Worm (Caenorhabditis elegans) whole organism, L4 larva: ENCODE measurements around the gene srf-3.
A peak's percentile ranks its signal among the peaks of the same experiment; 100 is the strongest.

Experiments used
- F26F4.8 ChIP-seq: fragments of 200-800 bp; sonication (Bioruptor generic); conservative IDR thresholded peaks from 2 replicates; pipeline ENCODE4 v1.3.6; 2022; ENCODE audit warnings: missing genetic modification characterization, missing compliant biosample characterization
- R02D3.7 ChIP-seq: fragments of 150-350 bp; sonication (generic microtip); optimal IDR thresholded peaks from 3 replicates; lab custom pipeline; 2014; ENCODE audit warnings: missing biosample characterization, missing genetic modification characterization
- T20F7.1 ChIP-seq: fragments of 200-800 bp; sonication (Bioruptor generic); optimal IDR thresholded peaks from 2 replicates; lab custom pipeline; 2018; ENCODE audit warnings: mild to moderate bottlenecking, missing genetic modification characterization, missing compliant biosample characterization
- T26A8.4 ChIP-seq: fragments of 200-800 bp; sonication (Bioruptor generic); IDR thresholded peaks from 2 replicates; pipeline ENCODE4 v1.3.6; 2022; ENCODE audit warnings: missing genetic modification characterization, missing compliant biosample characterization
- Y5F2A.4 ChIP-seq: fragments of 200-800 bp; sonication (Bioruptor generic); optimal IDR thresholded peaks from 2 replicates; lab custom pipeline; 2018; ENCODE audit warnings: mild to moderate bottlenecking, missing genetic modification characterization, missing compliant biosample characterization
- aha-1 ChIP-seq: fragments of 150-350 bp; peaks from one replicate; lab custom pipeline; 2014; ENCODE audit warnings: missing biosample characterization, missing genetic modification characterization
- aly-2 ChIP-seq: sonication (generic microtip); optimal IDR thresholded peaks from 2 replicates; lab custom pipeline; 2018; ENCODE audit warnings: missing biosample characterization, missing genetic modification characterization
- arid-1 ChIP-seq: fragments of 200-800 bp; sonication (Bioruptor generic); conservative IDR thresholded peaks from 2 replicates; pipeline ENCODE4 v1.3.6; 2022; ENCODE audit warnings: missing genetic modification reagents, missing genetic modification characterization, missing compliant biosample characterization
- attf-4 ChIP-seq: sonication (generic microtip); optimal IDR thresholded peaks from 3 replicates; lab custom pipeline; 2017; ENCODE audit warnings: missing biosample characterization, missing genetic modification characterization
- ceh-32 ChIP-seq: sonication (generic microtip); optimal IDR thresholded peaks from 2 replicates; lab custom pipeline; 2016; ENCODE audit warnings: mild to moderate bottlenecking, missing genetic modification characterization, missing compliant biosample characterization; ENCODE audit not compliant: poor library complexity
- ceh-62 ChIP-seq: sonication (generic microtip); optimal IDR thresholded peaks from 2 replicates; lab custom pipeline; 2017; ENCODE audit warnings: missing biosample characterization, missing genetic modification characterization
- ceh-82 ChIP-seq: sonication (generic microtip); optimal IDR thresholded peaks from 2 replicates; lab custom pipeline; 2017; ENCODE audit warnings: missing biosample characterization, missing genetic modification characterization
- ces-1 ChIP-seq: fragments of 150-350 bp; sonication (generic microtip); optimal IDR thresholded peaks from 4 replicates; lab custom pipeline; 2014; ENCODE audit warnings: missing biosample characterization, missing genetic modification reagents, missing genetic modification characterization
- cey-2 ChIP-seq: sonication (generic microtip); optimal IDR thresholded peaks from 3 replicates; lab custom pipeline; 2017; ENCODE audit warnings: missing genetic modification characterization, mild to moderate bottlenecking, missing compliant biosample characterization, antibody characterized with exemption, borderline replicate concordance; ENCODE audit not compliant: insufficient read depth
- ctbp-1 ChIP-seq: fragments of 200-800 bp; sonication (Bioruptor generic); IDR thresholded peaks from 2 replicates; pipeline ENCODE4 v1.3.6; 2022; ENCODE audit warnings: missing genetic modification reagents, missing genetic modification characterization, missing compliant biosample characterization
- daf-16 ChIP-seq, 3 experiments: sonication (generic microtip); optimal IDR thresholded peaks; 2 replicates each; lab custom pipeline; 2016 to 2017; ENCODE audit warnings: missing genetic modification characterization in 3 of 3, missing genetic modification reagents in 3 of 3, mild to moderate bottlenecking in 2 of 3, missing compliant biosample characterization in 2 of 3, missing biosample characterization in 1 of 3, moderate library complexity in 1 of 3
- dve-1 ChIP-seq: sonication (generic microtip); optimal IDR thresholded peaks from 2 replicates; lab custom pipeline; 2017; ENCODE audit warnings: antibody characterized with exemption, mild to moderate bottlenecking, missing genetic modification characterization, missing compliant biosample characterization; ENCODE audit not compliant: insufficient read depth
- egl-27 ChIP-seq: sonication (generic microtip); optimal IDR thresholded peaks from 3 replicates; lab custom pipeline; 2017; ENCODE audit warnings: missing biosample characterization, missing genetic modification reagents, missing genetic modification characterization
- fkh-10 ChIP-seq: fragments of 150-350 bp; optimal IDR thresholded peaks from 2 replicates; lab custom pipeline; 2014; ENCODE audit warnings: missing biosample characterization, missing genetic modification reagents, missing genetic modification characterization
- fos-1 ChIP-seq: fragments of 150-350 bp; optimal IDR thresholded peaks from 2 replicates; lab custom pipeline; 2014; ENCODE audit warnings: missing biosample characterization, missing genetic modification characterization
- gei-8 ChIP-seq: fragments of 200-800 bp; sonication (Bioruptor generic); optimal IDR thresholded peaks from 2 replicates; lab custom pipeline; 2018; ENCODE audit warnings: mild to moderate bottlenecking, missing genetic modification characterization, missing compliant biosample characterization
- hlh-11 ChIP-seq: fragments of 200-800 bp; sonication (Bioruptor generic); optimal IDR thresholded peaks from 2 replicates; lab custom pipeline; 2018; ENCODE audit warnings: mild to moderate bottlenecking, missing genetic modification characterization, missing compliant biosample characterization
- lin-15B ChIP-seq: fragments of 150-350 bp; sonication (generic microtip); optimal IDR thresholded peaks from 3 replicates; lab custom pipeline; 2014; ENCODE audit warnings: missing biosample characterization, missing genetic modification characterization
- lir-3 ChIP-seq: sonication (generic microtip); optimal IDR thresholded peaks from 2 replicates; lab custom pipeline; 2016; ENCODE audit warnings: mild to moderate bottlenecking, missing genetic modification characterization, missing compliant biosample characterization
- lsy-2 ChIP-seq, 2 experiments: fragments of 150-350 bp in 1 of 2; sonication (generic microtip) in 1 of 2; optimal IDR thresholded peaks; 2 replicates each; lab custom pipeline; 2014 to 2017; ENCODE audit warnings: missing biosample characterization in 2 of 2, missing genetic modification characterization in 2 of 2
- madf-9 ChIP-seq: fragments of 200-800 bp; sonication (Bioruptor generic); conservative IDR thresholded peaks from 2 replicates; pipeline ENCODE4 v1.3.6; 2022; ENCODE audit warnings: missing genetic modification reagents, missing genetic modification characterization, missing compliant biosample characterization
- mdl-1 ChIP-seq, 2 experiments: fragments of 150-350 bp in 1 of 2; sonication (generic microtip) in 1 of 2; optimal IDR thresholded peaks; 2 replicates each; lab custom pipeline; 2014 to 2017; ENCODE audit warnings: missing biosample characterization in 2 of 2, missing genetic modification characterization in 2 of 2
- mep-1 ChIP-seq: fragments of 150-350 bp; sonication (generic microtip); optimal IDR thresholded peaks from 3 replicates; lab custom pipeline; 2014; ENCODE audit warnings: missing biosample characterization, missing genetic modification characterization
- mes-2 ChIP-seq: sonication (generic microtip); optimal IDR thresholded peaks from 2 replicates; lab custom pipeline; 2016; ENCODE audit warnings: missing genotype, mild to moderate bottlenecking, missing genetic modification characterization, missing compliant biosample characterization; ENCODE audit not compliant: poor library complexity, severe bottlenecking
- mxl-2 ChIP-seq: fragments of 200-800 bp; sonication (Bioruptor generic); conservative IDR thresholded peaks from 2 replicates; pipeline ENCODE4 v1.3.6; 2022; ENCODE audit warnings: missing genetic modification reagents, missing genetic modification characterization, missing compliant biosample characterization
- mxl-3 ChIP-seq: fragments of 200-800 bp; sonication (Bioruptor generic); optimal IDR thresholded peaks from 2 replicates; lab custom pipeline; 2018; ENCODE audit warnings: mild to moderate bottlenecking, missing genetic modification characterization, missing compliant biosample characterization
- nhr-111 ChIP-seq: fragments of 200-800 bp; sonication (Bioruptor generic); optimal IDR thresholded peaks from 2 replicates; lab custom pipeline; 2018; ENCODE audit warnings: mild to moderate bottlenecking, missing genetic modification characterization, missing compliant biosample characterization
- nhr-237 ChIP-seq: sonication (generic microtip); optimal IDR thresholded peaks from 2 replicates; lab custom pipeline; 2017; ENCODE audit warnings: missing biosample characterization, missing genetic modification characterization
- nhr-25 ChIP-seq: sonication (generic microtip); optimal IDR thresholded peaks from 2 replicates; lab custom pipeline; 2017; ENCODE audit warnings: missing genetic modification characterization, mild to moderate bottlenecking, missing compliant biosample characterization, antibody characterized with exemption, moderate library complexity, borderline replicate concordance; ENCODE audit not compliant: insufficient read depth
- nhr-6 ChIP-seq: fragments of 150-350 bp; optimal IDR thresholded peaks from 2 replicates; lab custom pipeline; 2014; ENCODE audit warnings: missing biosample characterization, missing genetic modification characterization
- nhr-76 ChIP-seq: fragments of 150-350 bp; optimal IDR thresholded peaks from 2 replicates; lab custom pipeline; 2014; ENCODE audit warnings: missing biosample characterization, missing genetic modification characterization
- pqm-1 ChIP-seq: sonication (generic microtip); optimal IDR thresholded peaks from 2 replicates; lab custom pipeline; 2017; ENCODE audit warnings: missing biosample characterization, missing genetic modification characterization
- sdz-12 ChIP-seq: fragments of 200-800 bp; sonication (Bioruptor generic); optimal IDR thresholded peaks from 2 replicates; lab custom pipeline; 2018; ENCODE audit warnings: mild to moderate bottlenecking, missing genetic modification characterization, missing compliant biosample characterization
- skn-1 ChIP-seq: fragments of 150-350 bp; optimal IDR thresholded peaks from 2 replicates; lab custom pipeline; 2014; ENCODE audit warnings: missing biosample characterization, missing genetic modification characterization
- snpc-1.2 ChIP-seq: fragments of 200-800 bp; sonication (Bioruptor generic); IDR thresholded peaks from 2 replicates; pipeline ENCODE4 v1.3.6; 2022; ENCODE audit warnings: missing genetic modification reagents, missing genetic modification characterization, missing compliant biosample characterization
- tag-97 ChIP-seq: fragments of 200-800 bp; sonication (Bioruptor generic); IDR thresholded peaks from 2 replicates; pipeline ENCODE4 v1.3.6; 2022; ENCODE audit warnings: missing genetic modification characterization, missing compliant biosample characterization
- unc-130 ChIP-seq: sonication (generic microtip); optimal IDR thresholded peaks from 2 replicates; lab custom pipeline; 2016; ENCODE audit warnings: missing genetic modification reagents, missing genetic modification characterization, missing compliant biosample characterization
- vab-7 ChIP-seq: fragments of 200-800 bp; sonication (Bioruptor generic); IDR thresholded peaks from 2 replicates; pipeline ENCODE4 v1.3.6; 2022; ENCODE audit warnings: missing genetic modification reagents, missing genetic modification characterization, missing compliant biosample characterization
- zfp-2 ChIP-seq: sonication (generic microtip); optimal IDR thresholded peaks from 2 replicates; lab custom pipeline; 2016; ENCODE audit warnings: mild to moderate bottlenecking, missing genetic modification characterization, missing compliant biosample characterization
- zfp-3 ChIP-seq: fragments of 200-800 bp; sonication (Bioruptor generic); conservative IDR thresholded peaks from 2 replicates; pipeline ENCODE4 v1.3.6; 2022; ENCODE audit warnings: missing genetic modification reagents, missing genetic modification characterization, missing compliant biosample characterization
- ztf-11 ChIP-seq: fragments of 150-350 bp; optimal IDR thresholded peaks from 2 replicates; lab custom pipeline; 2014; ENCODE audit warnings: missing biosample characterization, missing genetic modification characterization

srf-3 gene

ce11 chrIV:12830829-12831392 lies 18.4 kb upstream of the srf-3 start:
- TF ChIP-seq aha-1 (tag; lab: Kevin White, UChicago): peak; percentile 91
- peak; percentile 1 for TF ChIP-seq hlh-11 (tag; lab: Kevin White, UChicago)
- TF ChIP-seq unc-130 (GFP tag; lab: Kevin White, UChicago): no peak

- TF ChIP-seq mes-2 (tag; lab: Kevin White, UChicago) (peak; percentile 51), ces-1 (no peak), sdz-12 (GFP tag; lab: Kevin White, UChicago) (no peak), mxl-2 (no peak), tag-97 (GFP tag; lab: Robert Waterston, UW) (no peak), fkh-10 (GFP tag; lab: Kevin White, UChicago) (no peak), gei-8 (no peak), F26F4.8 (GFP tag; lab: Robert Waterston, UW) (no peak), ctbp-1 (GFP tag; lab: Robert Waterston, UW) (no peak), ceh-82 (tag; lab: Kevin White, UChicago) (no peak), T26A8.4 (GFP tag; lab: Robert Waterston, UW) (no peak), lir-3 (tag; lab: Kevin White, UChicago) (no peak), attf-4 (no peak), madf-9 (no peak), cey-2 (no peak), nhr-111 (no peak), pqm-1 (tag; lab: Kevin White, UChicago) (no peak), nhr-25 (no peak), egl-27 (tag; lab: Kevin White, UChicago) (no peak), fos-1 (tag; lab: Kevin White, UChicago) (no peak), nhr-6 (tag; lab: Kevin White, UChicago) (no peak), zfp-2 (tag; lab: Kevin White, UChicago) (no peak), nhr-76 (tag; lab: Kevin White, UChicago) (no peak), ztf-11 (tag; lab: Kevin White, UChicago) (no peak), mdl-1 (tag; optimal IDR thresholded peaks at IDR 0.05; lab: Kevin White, UChicago) (peak in 1 of 2 experiments; percentile 3), daf-16 (GFP tag; optimal IDR thresholded peaks at IDR 0.05; lab: Kevin White, UChicago) (no peak), daf-16 (tag; optimal IDR thresholded peaks at IDR 0.05; lab: Kevin White, UChicago) (no peak), Y5F2A.4 (GFP tag; lab: Kevin White, UChicago) (no peak), skn-1 (tag; lab: Kevin White, UChicago) (no peak), zfp-3 (GFP tag; lab: Robert Waterston, UW) (no peak), T20F7.1 (no peak), ceh-32 (tag; lab: Kevin White, UChicago) (no peak), lsy-2 (tag; optimal IDR thresholded peaks at IDR 0.05; lab: Kevin White, UChicago) (peak in 1 of 2 experiments; percentile 57), aly-2 (tag; lab: Kevin White, UChicago) (no peak), snpc-1.2 (GFP tag; lab: Robert Waterston, UW) (peak; percentile 80), dve-1 (no peak), vab-7 (GFP tag; lab: Robert Waterston, UW) (no peak), arid-1 (GFP tag; lab: Robert Waterston, UW) (no peak), ceh-62 (tag; lab: Kevin White, UChicago) (no peak), mep-1 (no peak), R02D3.7 (no peak), nhr-237 (tag; lab: Kevin White, UChicago) (no peak), lin-15B (tag; lab: Kevin White, UChicago) (no peak), mxl-3 (GFP tag; lab: Kevin White, UChicago) (no peak)
Observed at ce11 chrIV:12831609-12832500, 17.5 kb upstream of the srf-3 start.
